Worm (Caenorhabditis elegans) whole organism, L1 larva: ENCODE measurements around the gene H12I13.1.

ENCODE experiments used
- C04F5.9 ChIP-seq: sonication (generic microtip); optimal IDR thresholded peaks from 2 replicates; lab custom pipeline; 2016; ENCODE audit warnings: missing genetic modification characterization, missing compliant biosample characterization
- C16A3.4 ChIP-seq: fragments of 150-350 bp; optimal IDR thresholded peaks from 2 replicates; lab custom pipeline; 2014; ENCODE audit warnings: missing biosample characterization, missing genetic modification characterization
- F16B12.6 ChIP-seq: fragments of 150-350 bp; optimal IDR thresholded peaks from 2 replicates; lab custom pipeline; 2014; ENCODE audit warnings: missing biosample characterization, missing genetic modification characterization
- aha-1 ChIP-seq: fragments of 150-350 bp; optimal IDR thresholded peaks from 2 replicates; lab custom pipeline; 2014; ENCODE audit warnings: missing biosample characterization, missing genetic modification characterization
- alr-1 ChIP-seq: fragments of 200-800 bp; sonication (Bioruptor generic); optimal IDR thresholded peaks from 2 replicates; lab custom pipeline; 2018; ENCODE audit warnings: borderline replicate concordance, mild to moderate bottlenecking, missing genetic modification characterization, missing compliant biosample characterization
- ama-1 ChIP-seq: fragments of 150-350 bp; optimal IDR thresholded peaks from 2 replicates; lab custom pipeline; 2014
- blmp-1 ChIP-seq: fragments of 150-350 bp; optimal IDR thresholded peaks from 2 replicates; lab custom pipeline; 2014; ENCODE audit warnings: missing biosample characterization, missing genetic modification characterization
- ceh-8 ChIP-seq: fragments of 200-800 bp; sonication (Bioruptor generic); optimal IDR thresholded peaks from 2 replicates; lab custom pipeline; 2018; ENCODE audit warnings: mild to moderate bottlenecking, missing genetic modification characterization, moderate library complexity, missing compliant biosample characterization
- ceh-82 ChIP-seq, 3 experiments: fragments of 150-350 bp in 1 of 3; sonication (generic microtip) in 2 of 3; optimal IDR thresholded peaks; 2 replicates each; lab custom pipeline; 2014 to 2017; ENCODE audit warnings: missing biosample characterization in 3 of 3, missing genetic modification characterization in 3 of 3
- efl-1 ChIP-seq, 4 experiments: fragments of 150-350 bp; optimal IDR thresholded peaks in 3 of 4; peaks in 1 of 4; 1 replicate in 1 of 4; 2 replicates in 3 of 4; lab custom pipeline; 2014; ENCODE audit warnings: missing biosample characterization in 2 of 4, missing genetic modification characterization in 2 of 4, missing genetic modification reagents in 2 of 4
- efl-3 ChIP-seq: fragments of 200-800 bp; sonication (Bioruptor generic); optimal IDR thresholded peaks from 2 replicates; lab custom pipeline; 2018; ENCODE audit warnings: mild to moderate bottlenecking, missing genetic modification characterization, missing compliant biosample characterization
- egl-13 ChIP-seq: sonication (generic microtip); optimal IDR thresholded peaks from 2 replicates; lab custom pipeline; 2016; ENCODE audit warnings: missing genotype, missing genetic modification reagents, missing genetic modification characterization, missing compliant biosample characterization
- egl-27 ChIP-seq, 2 experiments: fragments of 150-350 bp in 1 of 2; sonication (generic microtip); optimal IDR thresholded peaks; 3 replicates each; lab custom pipeline; 2017 to 2018; ENCODE audit warnings: missing biosample characterization in 2 of 2, missing genetic modification characterization in 2 of 2, missing genetic modification reagents in 2 of 2
- elt-2 ChIP-seq: sonication (generic microtip); optimal IDR thresholded peaks from 2 replicates; lab custom pipeline; 2016; ENCODE audit warnings: missing genetic modification characterization, mild to moderate bottlenecking, inconsistent platforms, missing compliant biosample characterization, missing genetic modification reagents
- elt-3 ChIP-seq, 6 experiments: fragments of 150-350 bp in 1 of 6; sonication (generic microtip); optimal IDR thresholded peaks; 2 replicates each; lab custom pipeline; 2017 to 2018; ENCODE audit warnings: missing biosample characterization in 6 of 6, missing genetic modification characterization in 6 of 6, inconsistent platforms in 1 of 6
- ets-5 ChIP-seq: fragments of 200-800 bp; sonication (Bioruptor generic); IDR thresholded peaks from 2 replicates; pipeline ENCODE4 v1.3.6; 2022; ENCODE audit warnings: missing genetic modification characterization, missing compliant biosample characterization
- fkh-4 ChIP-seq: sonication (generic microtip); optimal IDR thresholded peaks from 2 replicates; lab custom pipeline; 2016; ENCODE audit warnings: missing compliant biosample characterization, missing genetic modification characterization, borderline replicate concordance
- fkh-8 ChIP-seq: sonication (generic microtip); optimal IDR thresholded peaks from 2 replicates; lab custom pipeline; 2016; ENCODE audit warnings: mild to moderate bottlenecking, missing genetic modification characterization, missing compliant biosample characterization
- fos-1 ChIP-seq: fragments of 150-350 bp; optimal IDR thresholded peaks from 2 replicates; lab custom pipeline; 2014; ENCODE audit warnings: missing biosample characterization, missing genetic modification characterization
- grh-1 ChIP-seq: fragments of 200-800 bp; sonication (Bioruptor generic); IDR thresholded peaks from 2 replicates; pipeline ENCODE4 v1.3.6; 2022; ENCODE audit warnings: missing genetic modification reagents, missing genetic modification characterization, missing compliant biosample characterization
- hlh-17 ChIP-seq: fragments of 200-800 bp; sonication (Bioruptor generic); optimal IDR thresholded peaks from 2 replicates; lab custom pipeline; 2018; ENCODE audit warnings: missing genetic modification characterization, mild to moderate bottlenecking, missing compliant biosample characterization, moderate library complexity, borderline replicate concordance
- hlh-4 ChIP-seq: sonication (generic microtip); optimal IDR thresholded peaks from 2 replicates; lab custom pipeline; 2016; ENCODE audit warnings: mild to moderate bottlenecking, missing genetic modification characterization, missing compliant biosample characterization
- isw-1 ChIP-seq: fragments of 200-800 bp; sonication (Bioruptor generic); IDR thresholded peaks from 2 replicates; pipeline ENCODE4 v1.3.6; 2022; ENCODE audit warnings: missing genetic modification characterization, missing compliant biosample characterization
- jun-1 ChIP-seq: fragments of 150-350 bp; optimal IDR thresholded peaks from 2 replicates; lab custom pipeline; 2014; ENCODE audit warnings: missing biosample characterization, missing genetic modification reagents, missing genetic modification characterization
- lin-13 ChIP-seq: fragments of 150-350 bp; optimal IDR thresholded peaks from 2 replicates; lab custom pipeline; 2014; ENCODE audit warnings: missing biosample characterization, missing genetic modification reagents, missing genetic modification characterization
- lin-14 ChIP-seq: fragments of 200-800 bp; sonication (Bioruptor generic); optimal IDR thresholded peaks from 2 replicates; lab custom pipeline; 2018; ENCODE audit warnings: mild to moderate bottlenecking, missing genetic modification characterization, moderate library complexity, missing compliant biosample characterization
- lin-15B ChIP-seq: fragments of 150-350 bp; sonication (generic microtip); optimal IDR thresholded peaks from 3 replicates; lab custom pipeline; 2014; ENCODE audit warnings: missing biosample characterization, missing genetic modification characterization
- mab-9 ChIP-seq: fragments of 200-800 bp; sonication (Bioruptor generic); IDR thresholded peaks from 2 replicates; pipeline ENCODE4 v1.3.6; 2022; ENCODE audit warnings: missing genetic modification reagents, missing genetic modification characterization, missing compliant biosample characterization
- mdl-1 ChIP-seq, 2 experiments: fragments of 150-350 bp; optimal IDR thresholded peaks; 2 replicates each; lab custom pipeline; 2014 to 2017; ENCODE audit warnings: missing biosample characterization in 2 of 2, missing genetic modification characterization in 2 of 2, inconsistent platforms in 1 of 2
- mef-2 ChIP-seq: fragments of 150-350 bp; optimal IDR thresholded peaks from 2 replicates; lab custom pipeline; 2014; ENCODE audit warnings: missing biosample characterization, missing genetic modification characterization
- nhr-11 ChIP-seq: fragments of 150-350 bp; optimal IDR thresholded peaks from 2 replicates; lab custom pipeline; 2014; ENCODE audit warnings: missing biosample characterization, missing genetic modification characterization
- nhr-19 ChIP-seq: fragments of 200-800 bp; sonication (Bioruptor generic); conservative IDR thresholded peaks from 2 replicates; pipeline ENCODE4 v1.3.6; 2022; ENCODE audit warnings: missing genetic modification characterization, missing compliant biosample characterization
- nhr-20 ChIP-seq: sonication (generic microtip); optimal IDR thresholded peaks from 2 replicates; lab custom pipeline; 2016; ENCODE audit warnings: mild to moderate bottlenecking, missing genetic modification characterization, missing compliant biosample characterization
- nhr-237 ChIP-seq: fragments of 150-350 bp; optimal IDR thresholded peaks from 2 replicates; lab custom pipeline; 2014; ENCODE audit warnings: missing biosample characterization, missing genetic modification characterization
- nhr-47 ChIP-seq: sonication (generic microtip); optimal IDR thresholded peaks from 2 replicates; lab custom pipeline; 2016; ENCODE audit warnings: mild to moderate bottlenecking, missing genetic modification characterization, moderate library complexity, missing compliant biosample characterization
- nhr-77 ChIP-seq: fragments of 150-350 bp; optimal IDR thresholded peaks from 2 replicates; lab custom pipeline; 2014; ENCODE audit warnings: missing biosample characterization, missing genetic modification characterization
- nhr-84 ChIP-seq: sonication (generic microtip); optimal IDR thresholded peaks from 2 replicates; lab custom pipeline; 2017; ENCODE audit warnings: missing biosample characterization, missing genetic modification characterization
- nhr-85 ChIP-seq: sonication (generic microtip); peaks from one replicate; lab custom pipeline; 2016; ENCODE audit warnings: missing genetic modification characterization, inconsistent platforms, missing compliant biosample characterization
- nhr-90 ChIP-seq: sonication (generic microtip); optimal IDR thresholded peaks from 2 replicates; lab custom pipeline; 2016; ENCODE audit warnings: mild to moderate bottlenecking, missing genetic modification characterization, missing compliant biosample characterization; ENCODE audit not compliant: poor library complexity
- pag-3 ChIP-seq: sonication (generic microtip); optimal IDR thresholded peaks from 2 replicates; lab custom pipeline; 2017; ENCODE audit warnings: missing genetic modification characterization, mild to moderate bottlenecking, missing compliant biosample characterization, antibody characterized with exemption, borderline replicate concordance; ENCODE audit not compliant: insufficient read depth
- pqm-1 ChIP-seq: sonication (generic microtip); optimal IDR thresholded peaks from 3 replicates; lab custom pipeline; 2017; ENCODE audit warnings: missing biosample characterization, missing genetic modification characterization
- snpc-4 ChIP-seq: fragments of 150-350 bp; optimal IDR thresholded peaks from 2 replicates; lab custom pipeline; 2014; ENCODE audit warnings: missing biosample characterization, missing genetic modification characterization
- snu-23 ChIP-seq: sonication (generic microtip); optimal IDR thresholded peaks from 2 replicates; lab custom pipeline; 2016; ENCODE audit warnings: missing genetic modification characterization, missing compliant biosample characterization
- sox-4 ChIP-seq: sonication (generic microtip); optimal IDR thresholded peaks from 2 replicates; lab custom pipeline; 2016; ENCODE audit warnings: missing genetic modification characterization, missing compliant biosample characterization
- tbx-2 ChIP-seq: sonication (generic microtip); optimal IDR thresholded peaks from 2 replicates; lab custom pipeline; 2016; ENCODE audit warnings: missing genetic modification characterization, missing compliant biosample characterization
- unc-130 ChIP-seq: fragments of 150-350 bp; optimal IDR thresholded peaks from 2 replicates; lab custom pipeline; 2017; ENCODE audit warnings: missing biosample characterization, missing genetic modification characterization, inconsistent platforms
- unc-30 ChIP-seq: sonication (generic microtip); optimal IDR thresholded peaks from 2 replicates; lab custom pipeline; 2017; ENCODE audit warnings: missing biosample characterization, missing genetic modification characterization
- unc-62 ChIP-seq: fragments of 150-350 bp; optimal IDR thresholded peaks from 2 replicates; lab custom pipeline; 2014; ENCODE audit warnings: missing biosample characterization, missing genetic modification reagents, missing genetic modification characterization
- unc-98 ChIP-seq: fragments of 200-800 bp; sonication (Bioruptor generic); IDR thresholded peaks from 2 replicates; pipeline ENCODE4 v1.3.6; 2022; ENCODE audit warnings: missing genetic modification characterization, missing compliant biosample characterization
- vab-15 ChIP-seq: sonication (generic microtip); optimal IDR thresholded peaks from 2 replicates; lab custom pipeline; 2017; ENCODE audit warnings: missing genotype, mild to moderate bottlenecking, missing genetic modification characterization, missing compliant biosample characterization
- zag-1 ChIP-seq: fragments of 150-350 bp; optimal IDR thresholded peaks from 2 replicates; lab custom pipeline; 2014; ENCODE audit warnings: missing biosample characterization, missing genetic modification characterization

H12I13.1 gene

DNA sequence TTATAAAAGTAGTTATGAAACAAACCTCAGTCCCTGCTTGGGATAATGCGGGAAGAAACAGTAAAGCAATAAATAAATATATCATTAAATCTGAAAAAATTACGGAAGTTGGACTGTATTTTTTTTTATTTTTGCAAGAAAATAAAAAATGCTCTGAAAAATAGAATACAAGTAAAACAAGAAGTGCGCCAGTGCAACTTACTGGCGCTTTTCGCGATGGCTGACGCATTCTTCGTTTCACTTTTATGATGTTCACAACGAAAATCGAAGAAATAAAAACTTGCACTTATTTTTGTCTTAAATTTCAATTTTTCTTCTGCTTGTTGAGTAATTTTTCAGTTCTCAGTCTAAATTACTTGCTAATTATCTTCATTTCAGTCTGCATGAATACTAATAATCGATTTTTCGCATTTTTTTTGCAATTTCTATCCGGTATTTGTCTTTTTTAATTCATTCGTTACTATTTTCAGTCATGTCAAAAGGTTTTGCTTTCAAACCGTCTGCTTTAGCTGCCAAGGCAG, 19.3 kb downstream of the H12I13.1 start, which contains the start of the genes R12C12.6 and ran-5 (continued):
- peak; percentile 69 for TF ChIP-seq fkh-8
- TF ChIP-seq nhr-85, result peak; percentile 94
- TF ChIP-seq zag-1 (tag; lab: Kevin White, UChicago), result no peak
- TF ChIP-seq unc-98, result no peak
- peak; percentile 87 for TF ChIP-seq nhr-19 (GFP tag; lab: Robert Waterston, UW)
- TF ChIP-seq lin-13 (GFP tag; lab: Kevin White, UChicago), result peak; percentile 68
- no peak for TF ChIP-seq aha-1
- peak; percentile 75 for TF ChIP-seq isw-1 (GFP tag; lab: Robert Waterston, UW)
- peak; percentile 82 to 91 (median 87) for TF ChIP-seq ceh-82 (tag; optimal IDR thresholded peaks at IDR 0.05; lab: Kevin White, UChicago)
- TF ChIP-seq mef-2 (tag; lab: Kevin White, UChicago), result no peak
- TF ChIP-seq fkh-4 (tag; lab: Kevin White, UChicago), result peak; percentile 64
- peak; percentile 58 for TF ChIP-seq jun-1 (tag; lab: Kevin White, UChicago)
- TF ChIP-seq unc-30 (tag; lab: Kevin White, UChicago), result no peak
- TF ChIP-seq pag-3 (tag; lab: Kevin White, UChicago), result no peak
- peak; percentile 88 for TF ChIP-seq nhr-20 (tag; lab: Kevin White, UChicago)
- no peak for TF ChIP-seq hlh-17 (GFP tag; lab: Kevin White, UChicago)
- TF ChIP-seq lin-15B, result peak; percentile 68
- TF ChIP-seq vab-15 (tag; lab: Kevin White, UChicago), result no peak
- TF ChIP-seq nhr-11 (tag; lab: Kevin White, UChicago), result peak; percentile 75
- TF ChIP-seq grh-1 (GFP tag; lab: Robert Waterston, UW), result peak; percentile 86
- peak; percentile 63 for TF ChIP-seq F16B12.6 (tag; lab: Kevin White, UChicago)
- no peak for TF ChIP-seq unc-130 (tag; lab: Kevin White, UChicago)
- TF ChIP-seq egl-13 (tag; lab: Kevin White, UChicago), result peak; percentile 79
- TF ChIP-seq nhr-77 (tag; lab: Kevin White, UChicago), result peak; percentile 66
- peak; percentile 79 for TF ChIP-seq fos-1 (tag; lab: Kevin White, UChicago)
- TF ChIP-seq ceh-8, result peak; percentile 69
- no peak for TF ChIP-seq pqm-1 (tag; lab: Kevin White, UChicago)
- TF ChIP-seq C16A3.4 (tag; lab: Kevin White, UChicago), result peak; percentile 85
- TF ChIP-seq nhr-237 (tag; lab: Kevin White, UChicago), result peak; percentile 58
- peak; percentile 82 for TF ChIP-seq lin-14
- TF ChIP-seq ama-1 (lab: Kevin White, UChicago), result peak; percentile 34
- peak in 1 of 2 experiments; percentile 65 for TF ChIP-seq mdl-1 (tag; optimal IDR thresholded peaks at IDR 0.05; lab: Kevin White, UChicago)
- no peak for TF ChIP-seq alr-1 (tag; lab: Kevin White, UChicago)
- TF ChIP-seq mab-9, result peak; percentile 57; the same call in 1 of the 2 replicates
- TF ChIP-seq nhr-84 (tag; lab: Kevin White, UChicago), result no peak
- TF ChIP-seq nhr-90, result peak; percentile 88
- peak; percentile 90 for TF ChIP-seq snu-23 (GFP tag; lab: Kevin White, UChicago)
- TF ChIP-seq sox-4 (tag; lab: Kevin White, UChicago), result peak; percentile 70

DNA sequence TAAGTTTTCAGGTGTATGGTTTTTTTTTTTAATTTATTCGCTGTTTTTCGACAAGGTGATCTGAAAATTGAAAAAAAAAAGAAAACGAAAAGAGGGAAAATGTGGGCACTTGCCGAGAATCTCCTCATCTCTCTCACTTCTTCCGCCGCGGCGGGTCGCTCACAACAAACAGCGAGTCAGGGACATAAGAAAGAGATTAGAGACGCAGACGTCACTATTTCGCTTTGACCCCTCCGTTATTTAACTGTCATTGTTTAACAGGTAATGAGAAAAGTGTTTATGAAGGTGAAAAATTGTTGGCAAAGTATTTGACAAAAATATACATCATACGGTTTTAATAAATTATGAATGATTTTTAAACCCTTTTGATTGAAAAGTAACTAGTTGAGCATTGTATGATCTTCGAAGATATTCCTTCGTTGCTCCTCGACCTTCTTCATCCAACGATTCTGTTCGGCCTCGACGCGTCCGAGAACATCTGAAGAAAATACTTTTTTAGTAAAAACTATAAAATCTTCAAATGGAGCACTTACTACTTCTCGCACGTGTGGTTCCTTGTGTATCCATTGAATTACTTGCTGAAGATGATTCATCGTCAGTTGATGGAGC, 20.8 kb downstream of the H12I13.1 start:
- TF ChIP-seq elt-2 (tag; lab: Kevin White, UChicago) (no peak), unc-98 (no peak), nhr-20 (tag; lab: Kevin White, UChicago) (peak; percentile 22), snu-23 (GFP tag; lab: Kevin White, UChicago) (peak; percentile 43), unc-62 (GFP tag; lab: Kevin White, UChicago) (no peak), efl-1 (optimal IDR thresholded peaks at IDR 0.05; lab: Kevin White, UChicago) (peak; percentile 30 to 33), efl-1 (GFP tag; optimal IDR thresholded peaks at IDR 0.05 in 1 of 2; lab: Kevin White, UChicago) (peak; percentile 17 to 94), hlh-4 (tag; lab: Kevin White, UChicago) (no peak), tbx-2 (peak; percentile 11), ets-5 (GFP tag; lab: Robert Waterston, UW) (no peak), nhr-85 (peak; percentile 65), snpc-4 (tag; lab: Kevin White, UChicago) (no peak), elt-3 (tag; optimal IDR thresholded peaks at IDR 0.05; lab: Kevin White, UChicago) (peak in 1 of 6 experiments; percentile 48), nhr-77 (tag; lab: Kevin White, UChicago) (peak; percentile 13), C04F5.9 (tag; lab: Kevin White, UChicago) (no peak), nhr-47 (tag; lab: Kevin White, UChicago) (peak; percentile 33), egl-27 (tag; optimal IDR thresholded peaks at IDR 0.05; lab: Kevin White, UChicago) (no peak), blmp-1 (peak; percentile 93), efl-3 (GFP tag; lab: Kevin White, UChicago) (no peak)
